Fruit fly (Drosophila melanogaster) whole organism, embryonic: ENCODE measurements around the gene Hsp67Ba.

Experiments
- Ada2b ChIP-seq: fragments of 200-800 bp; sonication (Bioruptor generic); IDR thresholded peaks from 2 replicates; pipeline ENCODE4 v1.3.6; 2022; ENCODE audit warnings: missing biosample characterization, missing genetic modification characterization
- BEAF-32 ChIP-seq: fragments of 200-800 bp; sonication (Bioruptor generic); optimal IDR thresholded peaks from 3 replicates; lab custom pipeline; 2017; ENCODE audit warnings: missing biosample characterization, missing genetic modification characterization, mild to moderate bottlenecking, moderate library complexity, missing genetic modification reagents
- CG11085 ChIP-seq: fragments of 200-800 bp; sonication (Bioruptor generic); IDR thresholded peaks from 2 replicates; pipeline ENCODE4 v1.3.6; 2022; ENCODE audit warnings: missing biosample characterization, missing genetic modification characterization
- CG12659 ChIP-seq: fragments of 200-800 bp; sonication (Bioruptor generic); optimal IDR thresholded peaks from 3 replicates; lab custom pipeline; 2017; ENCODE audit warnings: mild to moderate bottlenecking, missing biosample characterization, missing genetic modification reagents, missing genetic modification characterization
- CG14441 ChIP-seq: fragments of 200-800 bp; sonication (Bioruptor generic); IDR thresholded peaks from 2 replicates; pipeline ENCODE4 v1.3.6; 2022; ENCODE audit warnings: missing biosample characterization, missing genetic modification characterization
- CG15011 ChIP-seq: fragments of 200-800 bp; sonication (Bioruptor generic); optimal IDR thresholded peaks from 3 replicates; lab custom pipeline; 2018; ENCODE audit warnings: missing biosample characterization, mild to moderate bottlenecking, missing genetic modification characterization
- CG17385 ChIP-seq: fragments of 200-800 bp; sonication (Bioruptor generic); optimal IDR thresholded peaks from 3 replicates; lab custom pipeline; 2018; ENCODE audit warnings: missing biosample characterization, mild to moderate bottlenecking, missing genetic modification characterization
- CG18011 ChIP-seq: fragments of 200-800 bp; sonication (Bioruptor generic); optimal IDR thresholded peaks from 2 replicates; lab custom pipeline; 2017; ENCODE audit warnings: missing biosample characterization, missing genetic modification characterization, mild to moderate bottlenecking, moderate library complexity, missing genotype
- CG2678 ChIP-seq: fragments of 200-800 bp; sonication (Bioruptor generic); optimal IDR thresholded peaks from 3 replicates; lab custom pipeline; 2019; ENCODE audit warnings: missing biosample characterization, mild to moderate bottlenecking, missing genetic modification characterization, moderate library complexity
- CG34224 ChIP-seq: fragments of 200-800 bp; sonication (Bioruptor generic); IDR thresholded peaks from 3 replicates; pipeline ENCODE4 v1.3.6; 2022; ENCODE audit warnings: missing biosample characterization, missing genetic modification characterization; ENCODE audit not compliant: partially characterized antibody
- CG34422 ChIP-seq: fragments of 200-800 bp; sonication (Bioruptor generic); IDR thresholded peaks from 3 replicates; pipeline ENCODE4 v1.3.6; 2022; ENCODE audit warnings: missing biosample characterization, missing genetic modification characterization
- CG4360 ChIP-seq: fragments of 200-800 bp; sonication (Bioruptor generic); IDR thresholded peaks from 2 replicates; pipeline ENCODE4 v1.3.6; 2022; ENCODE audit warnings: missing biosample characterization, missing genetic modification characterization
- CG6765 ChIP-seq: fragments of 200-800 bp; sonication (Bioruptor generic); optimal IDR thresholded peaks from 3 replicates; lab custom pipeline; 2017; ENCODE audit warnings: missing biosample characterization, mild to moderate bottlenecking, missing genetic modification characterization
- CG6791 ChIP-seq: fragments of 200-800 bp; sonication (Bioruptor generic); IDR thresholded peaks from 3 replicates; pipeline ENCODE4 v1.3.6; 2022; ENCODE audit warnings: missing biosample characterization, missing genetic modification characterization; ENCODE audit not compliant: partially characterized antibody
- CG8359 ChIP-seq: fragments of 200-800 bp; sonication (Bioruptor generic); optimal IDR thresholded peaks from 2 replicates; lab custom pipeline; 2017; ENCODE audit warnings: missing biosample characterization, mild to moderate bottlenecking, missing genetic modification characterization, borderline replicate concordance
- CG8924 ChIP-seq: fragments of 200-800 bp; optimal IDR thresholded peaks from 3 replicates; lab custom pipeline; 2019; ENCODE audit warnings: missing biosample characterization, mild to moderate bottlenecking, missing genetic modification characterization, moderate library complexity
- CG9932 ChIP-seq: fragments of 200-800 bp; sonication (Bioruptor generic); IDR thresholded peaks from 2 replicates; pipeline ENCODE4 v1.3.6; 2022; ENCODE audit warnings: missing biosample characterization, missing genetic modification characterization
- CTCF ChIP-seq: fragments of 200-800 bp; sonication (Bioruptor generic); optimal IDR thresholded peaks from 2 replicates; lab custom pipeline; 2017; ENCODE audit warnings: missing biosample characterization, mild to moderate bottlenecking, missing genetic modification characterization, moderate library complexity
- Dll ChIP-seq: fragments of 200-800 bp; sonication (Bioruptor generic); IDR thresholded peaks from 4 replicates; pipeline ENCODE4 v1.3.6; 2022; ENCODE audit warnings: missing biosample characterization, missing genetic modification characterization; ENCODE audit not compliant: partially characterized antibody
- GATAe ChIP-seq: fragments of 200-800 bp; sonication (Bioruptor generic); conservative IDR thresholded peaks from 2 replicates; pipeline ENCODE4 v1.3.6; 2022; ENCODE audit warnings: missing biosample characterization, missing genetic modification characterization
- Hr3 ChIP-seq: fragments of 200-800 bp; sonication (Bioruptor generic); optimal IDR thresholded peaks from 3 replicates; lab custom pipeline; 2016; ENCODE audit warnings: missing biosample characterization, missing genetic modification characterization
- Hr51 ChIP-seq, 2 experiments: fragments of 200-800 bp; sonication (Bioruptor generic); optimal IDR thresholded peaks; 2 replicates in 1 of 2; 3 replicates in 1 of 2; lab custom pipeline; 2016 to 2018; ENCODE audit warnings: missing biosample characterization in 2 of 2, missing genetic modification characterization in 2 of 2, mild to moderate bottlenecking in 1 of 2, moderate library complexity in 1 of 2
- Jarid2 ChIP-seq: fragments of 200-800 bp; sonication (Bioruptor generic); optimal IDR thresholded peaks from 3 replicates; lab custom pipeline; 2017; ENCODE audit warnings: mild to moderate bottlenecking, missing biosample characterization, missing genetic modification reagents, missing genetic modification characterization
- MBD-R2 ChIP-seq: fragments of 200-800 bp; sonication (Bioruptor generic); IDR thresholded peaks from 2 replicates; pipeline ENCODE4 v1.3.6; 2022; ENCODE audit warnings: missing biosample characterization, missing genetic modification characterization
- NC2β ChIP-seq: fragments of 200-800 bp; sonication (Bioruptor generic); optimal IDR thresholded peaks from 2 replicates; lab custom pipeline; 2016; ENCODE audit warnings: missing biosample characterization, missing genetic modification characterization
- bcd ChIP-seq: fragments of 200-800 bp; sonication (Bioruptor generic); optimal IDR thresholded peaks from 2 replicates; lab custom pipeline; 2017; ENCODE audit warnings: missing biosample characterization, mild to moderate bottlenecking, missing genetic modification characterization
- chif ChIP-seq, 2 experiments: fragments of 200-800 bp; sonication (Bioruptor generic); optimal IDR thresholded peaks; 3 replicates each; lab custom pipeline; 2016; ENCODE audit warnings: missing biosample characterization in 2 of 2, missing genetic modification characterization in 2 of 2
- eve ChIP-seq, 2 experiments: fragments of >200 bp; optimal IDR thresholded peaks; 2 replicates each; lab custom pipeline; 2017; ENCODE audit warnings: missing biosample characterization in 2 of 2, missing genetic modification characterization in 2 of 2
- exex ChIP-seq: fragments of 200-800 bp; sonication (Bioruptor generic); optimal IDR thresholded peaks from 4 replicates; lab custom pipeline; 2018; ENCODE audit warnings: missing biosample characterization, mild to moderate bottlenecking, missing genetic modification characterization, moderate library complexity
- fu2 ChIP-seq: fragments of 200-800 bp; sonication (Bioruptor generic); optimal IDR thresholded peaks from 2 replicates; lab custom pipeline; 2016; ENCODE audit warnings: missing biosample characterization, missing genetic modification characterization
- hbn ChIP-seq: fragments of 200-800 bp; sonication (Bioruptor generic); IDR thresholded peaks from 2 replicates; pipeline ENCODE4 v1.3.6; 2022; ENCODE audit warnings: missing biosample characterization, missing genetic modification characterization; ENCODE audit not compliant: partially characterized antibody
- kah ChIP-seq: fragments of 200-800 bp; sonication (Bioruptor generic); optimal IDR thresholded peaks from 2 replicates; lab custom pipeline; 2018; ENCODE audit warnings: missing biosample characterization, mild to moderate bottlenecking, missing genetic modification characterization
- luna ChIP-seq: fragments of 200-800 bp; sonication (Bioruptor generic); optimal IDR thresholded peaks from 2 replicates; lab custom pipeline; 2016; ENCODE audit warnings: missing biosample characterization, missing genetic modification characterization
- mam ChIP-seq: fragments of 200-800 bp; sonication (Bioruptor generic); optimal IDR thresholded peaks from 3 replicates; lab custom pipeline; 2016; ENCODE audit warnings: missing biosample characterization, missing genetic modification characterization
- mirr ChIP-seq: fragments of 200-800 bp; sonication (Bioruptor generic); optimal IDR thresholded peaks from 3 replicates; lab custom pipeline; 2018; ENCODE audit warnings: missing biosample characterization, mild to moderate bottlenecking, missing genetic modification characterization
- nerfin-1 ChIP-seq: fragments of 200-800 bp; sonication (Bioruptor generic); optimal IDR thresholded peaks from 3 replicates; lab custom pipeline; 2019; ENCODE audit warnings: missing biosample characterization, mild to moderate bottlenecking, missing genetic modification characterization, moderate library complexity
- nom ChIP-seq: fragments of 200-800 bp; sonication (Bioruptor generic); optimal IDR thresholded peaks from 2 replicates; lab custom pipeline; 2017; ENCODE audit warnings: missing biosample characterization, missing genetic modification characterization, mild to moderate bottlenecking, moderate library complexity, missing genetic modification reagents
- phol ChIP-seq: fragments of 200-800 bp; sonication (Bioruptor generic); optimal IDR thresholded peaks from 3 replicates; lab custom pipeline; 2018; ENCODE audit warnings: missing biosample characterization, mild to moderate bottlenecking, missing genetic modification characterization, moderate library complexity
- pum ChIP-seq: fragments of 200-800 bp; sonication (Bioruptor generic); optimal IDR thresholded peaks from 2 replicates; lab custom pipeline; 2016; ENCODE audit warnings: missing biosample characterization, missing genetic modification characterization
- row ChIP-seq: fragments of 200-800 bp; sonication (Bioruptor generic); IDR thresholded peaks from 3 replicates; pipeline ENCODE4 v1.3.6; 2022; ENCODE audit warnings: missing biosample characterization, missing genetic modification characterization
- scrt ChIP-seq: fragments of 200-800 bp; sonication (Bioruptor generic); optimal IDR thresholded peaks from 2 replicates; lab custom pipeline; 2018; ENCODE audit warnings: missing biosample characterization, mild to moderate bottlenecking, missing genetic modification characterization, moderate library complexity
- sens ChIP-seq: fragments of 200-800 bp; sonication (Bioruptor generic); peaks from one replicate; lab custom pipeline; 2016; ENCODE audit warnings: missing biosample characterization, missing genetic modification characterization
- slbo ChIP-seq: fragments of 200-800 bp; sonication (Bioruptor generic); IDR thresholded peaks from 2 replicates; pipeline ENCODE4 v1.3.6; 2022; ENCODE audit warnings: missing biosample characterization, missing genetic modification characterization
- sna ChIP-seq: fragments of 200-800 bp; sonication (Bioruptor generic); IDR thresholded peaks from 2 replicates; pipeline ENCODE4 v1.3.6; 2022; ENCODE audit warnings: missing biosample characterization, missing genetic modification characterization; ENCODE audit not compliant: partially characterized antibody
- tio ChIP-seq: fragments of 200-800 bp; sonication (Bioruptor generic); optimal IDR thresholded peaks from 2 replicates; lab custom pipeline; 2017; ENCODE audit warnings: missing biosample characterization, missing genetic modification characterization, inconsistent platforms
- twi ChIP-seq: fragments of 200-800 bp; optimal IDR thresholded peaks from 2 replicates; lab custom pipeline; 2019; ENCODE audit warnings: missing biosample characterization, mild to moderate bottlenecking, missing genetic modification characterization, moderate library complexity
- tx ChIP-seq: fragments of 200-800 bp; sonication (Bioruptor generic); optimal IDR thresholded peaks from 2 replicates; lab custom pipeline; 2016; ENCODE audit warnings: missing biosample characterization, missing genetic modification characterization
- wdn ChIP-seq: fragments of 200-800 bp; sonication (Bioruptor generic); IDR thresholded peaks from 2 replicates; pipeline ENCODE4 v1.3.6; 2022; ENCODE audit warnings: missing biosample characterization, missing genetic modification characterization

Hsp67Ba gene

DNA sequence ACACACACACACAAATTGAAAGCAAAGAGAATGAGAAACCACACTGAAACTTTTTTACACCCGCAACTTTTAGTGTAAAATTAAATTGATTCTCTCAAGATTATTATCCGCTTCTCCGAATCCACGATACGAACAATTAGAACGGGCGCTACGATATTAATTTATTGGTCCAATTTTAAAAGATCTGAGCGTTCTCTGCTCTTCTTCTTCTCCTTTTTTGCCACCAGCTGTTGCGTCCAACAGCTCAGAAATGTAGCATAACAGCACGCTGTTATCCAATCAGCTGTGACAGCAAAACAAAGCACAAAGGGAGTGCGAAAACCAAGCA lies 20.7 kb downstream of the Hsp67Ba start, which contains the start of the genes UGP and Svip (continued):
- peak; percentile 37; the same call in 2 of the 3 replicates for TF ChIP-seq row (GFP tag; lab: Robert Waterston, UW)
- 0 out of 2 replicates have a peak, but pooled peaks have one; percentile 5 for TF ChIP-seq CG4360 (GFP tag; lab: Robert Waterston, UW)
- no peak for TF ChIP-seq pum (GFP tag; lab: Kevin White, UChicago)
- TF ChIP-seq CG6791 (GFP tag; lab: Robert Waterston, UW): no peak
- TF ChIP-seq CG34224 (GFP tag; lab: Robert Waterston, UW): 0 out of 3 replicates have a peak, but pooled peaks have one; percentile 15
- no peak for TF ChIP-seq GATAe
- peak; percentile 24; the same call in 1 of the 2 replicates for TF ChIP-seq slbo
- peak; percentile 97 for TF ChIP-seq CG17385 (GFP tag; lab: Kevin White, UChicago)
- peak; percentile 44 for TF ChIP-seq CG8924 (tag; lab: Kevin White, UChicago)
- no peak for TF ChIP-seq CG6765 (GFP tag; lab: Kevin White, UChicago)
- TF ChIP-seq MBD-R2 (GFP tag; lab: Robert Waterston, UW): peak; percentile 51; the same call in 1 of the 2 replicates
- TF ChIP-seq CG2678: peak; percentile 1
- TF ChIP-seq Hr51 (GFP tag; optimal IDR thresholded peaks at IDR 0.05; lab: Kevin White, UChicago): peak in 1 of 2 experiments; percentile 9
- no peak for TF ChIP-seq wdn (GFP tag; lab: Robert Waterston, UW)
- peak; percentile 13 for TF ChIP-seq exex (tag; lab: Kevin White, UChicago)
- no peak for TF ChIP-seq chif (GFP tag; optimal IDR thresholded peaks at IDR 0.05; lab: Kevin White, UChicago)
- TF ChIP-seq nerfin-1 (tag; lab: Kevin White, UChicago): no peak
- TF ChIP-seq CG8359 (GFP tag; lab: Kevin White, UChicago): no peak
- 0 out of 2 replicates have a peak, but pooled peaks have one; percentile 20 for TF ChIP-seq sna (GFP tag; lab: Robert Waterston, UW)
- peak; percentile 48; the same call in 1 of the 3 replicates for TF ChIP-seq CG34422 (GFP tag; lab: Robert Waterston, UW)
- TF ChIP-seq CTCF (GFP tag; lab: Kevin White, UChicago): no peak
- TF ChIP-seq CG14441 (GFP tag; lab: Robert Waterston, UW): no peak
- TF ChIP-seq BEAF-32 (GFP tag; lab: Kevin White, UChicago): peak; percentile 15
- no peak for TF ChIP-seq Jarid2 (GFP tag; lab: Kevin White, UChicago)
- no peak for TF ChIP-seq CG9932 (GFP tag; lab: Robert Waterston, UW)
- peak; percentile 17 for TF ChIP-seq CG12659 (GFP tag; lab: Kevin White, UChicago)
- no peak for TF ChIP-seq CG18011 (GFP tag; lab: Kevin White, UChicago)
- no peak for TF ChIP-seq CG11085 (GFP tag; lab: Robert Waterston, UW)
- TF ChIP-seq NC2β (GFP tag; lab: Kevin White, UChicago): no peak
- no peak for TF ChIP-seq luna (GFP tag; lab: Kevin White, UChicago)
- no peak for TF ChIP-seq mirr (GFP tag; lab: Kevin White, UChicago)
- TF ChIP-seq sens (GFP tag; lab: Kevin White, UChicago): peak; percentile 54
- no peak for TF ChIP-seq Hr3 (GFP tag; lab: Kevin White, UChicago)
- TF ChIP-seq tio: no peak
- TF ChIP-seq bcd: no peak

DNA sequence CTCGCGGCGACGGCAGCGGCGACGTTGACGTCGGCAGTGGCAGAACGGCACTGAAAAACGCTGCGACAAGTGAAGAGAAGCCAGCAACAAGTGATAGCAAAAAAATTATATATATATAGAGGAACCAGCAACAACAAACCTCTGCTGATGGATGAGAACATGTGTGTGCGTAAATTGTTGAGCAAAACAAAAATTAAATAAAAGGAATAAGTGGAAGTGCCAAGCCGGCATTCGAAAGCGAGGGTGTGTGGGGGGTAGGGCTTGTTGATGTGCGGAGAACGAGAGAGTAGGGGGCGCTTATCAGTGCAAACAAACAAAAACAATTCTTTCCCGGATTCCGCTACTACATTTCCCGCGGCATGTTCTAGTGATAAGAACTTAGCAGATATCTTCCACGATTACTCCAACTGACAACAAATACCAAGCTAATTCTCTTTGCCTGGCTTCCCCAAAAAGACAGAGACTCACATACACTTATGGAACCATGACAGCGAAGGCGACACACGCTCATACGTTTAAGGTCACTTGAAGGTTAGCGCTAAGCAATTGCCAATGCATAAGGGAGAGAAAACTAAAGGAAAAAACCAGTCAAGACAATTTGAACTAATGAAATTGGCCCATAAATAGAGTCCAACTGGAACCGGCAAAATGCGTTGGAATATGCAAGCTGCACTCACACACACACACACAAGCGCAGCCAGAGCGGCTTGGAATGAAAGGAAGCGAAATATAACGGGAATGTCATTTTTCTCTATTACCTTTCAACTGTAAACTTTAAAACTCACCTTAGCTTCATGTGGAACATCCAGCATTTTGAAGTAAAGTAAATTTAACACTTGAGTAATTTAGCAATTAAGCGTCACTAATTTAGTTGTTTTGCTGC lies 21.3 kb downstream of the Hsp67Ba start:
- no peak for TF ChIP-seq hbn (GFP tag; lab: Robert Waterston, UW)
- TF ChIP-seq kah (GFP tag; lab: Kevin White, UChicago): peak; percentile 20
- peak; percentile 25 for TF ChIP-seq twi (tag; lab: Kevin White, UChicago)
- peak; percentile 69 for TF ChIP-seq nom
- TF ChIP-seq tx (GFP tag; lab: Kevin White, UChicago): no peak
- TF ChIP-seq mam: no peak
- no peak for TF ChIP-seq phol (tag; lab: Kevin White, UChicago)
- no peak for TF ChIP-seq CG15011 (GFP tag; lab: Kevin White, UChicago)
- peak; percentile 49 for TF ChIP-seq scrt (GFP tag; lab: Kevin White, UChicago)
- 0 out of 4 replicates have a peak, but pooled peaks have one; percentile 23 for TF ChIP-seq Dll (GFP tag; lab: Robert Waterston, UW)
- no peak for TF ChIP-seq Hr51 (GFP tag; optimal IDR thresholded peaks at IDR 0.05; lab: Kevin White, UChicago)
- TF ChIP-seq eve (GFP tag; optimal IDR thresholded peaks at IDR 0.05; lab: Kevin White, UChicago): no peak
- TF ChIP-seq fu2 (GFP tag; lab: Kevin White, UChicago): no peak
- no peak for TF ChIP-seq Ada2b
- no peak for TF ChIP-seq BEAF-32 (GFP tag; lab: Kevin White, UChicago)
